1 fruit fly cellular context compared by ENCODE assay signal in genomic region chr3R:15803502-15804461, dm6.
A peak's percentile ranks its signal among the peaks of the same experiment; 100 is the strongest.
TF ChIP-seq lines count a peak whose summit lies in the region.

TSS of gene alpha-Man-IIb (plus strand) at chr3R:15804248.

TF ChIP-seq in whole organism, embryonic, 481 proteins besides CTCF, POLR2A, EP300 and RAD21 (continued from another document):
- TF ChIP-seq H2.0 (GFP tag; IDR thresholded peaks at IDR 0.05; lab: Robert Waterston, UW) (no peak), CG2889 (GFP tag; IDR thresholded peaks at IDR 0.05; lab: Robert Waterston, UW) (no peak), btn (GFP tag; optimal IDR thresholded peaks at IDR 0.05; lab: Kevin White, UChicago) (no peak), CG7556 (GFP tag; optimal IDR thresholded peaks at IDR 0.05; lab: Kevin White, UChicago) (peak; percentile 7), Lhr (GFP tag; optimal IDR thresholded peaks at IDR 0.05; lab: Kevin White, UChicago) (peak; percentile 69), tup (GFP tag; optimal IDR thresholded peaks at IDR 0.05; lab: Kevin White, UChicago) (peak; percentile 15), CG4617 (GFP tag; optimal IDR thresholded peaks at IDR 0.05; lab: Kevin White, UChicago; ENCODE audit: borderline replicate concordance) (peak; percentile 28), MBD-R2 (GFP tag; IDR thresholded peaks at IDR 0.05; lab: Robert Waterston, UW) (peak; percentile 43; the same call in 1 of the 2 replicates), CG33557 (GFP tag; optimal IDR thresholded peaks at IDR 0.05; lab: Kevin White, UChicago) (peak; percentile 12), CG10654 (GFP tag; optimal IDR thresholded peaks at IDR 0.05; lab: Kevin White, UChicago) (no peak), ttk (GFP tag; IDR thresholded peaks at IDR 0.05; lab: Robert Waterston, UW) (no peak), jumu (GFP tag; optimal IDR thresholded peaks at IDR 0.05; lab: Kevin White, UChicago) (no peak), CG9817 (tag; optimal IDR thresholded peaks at IDR 0.05; lab: Kevin White, UChicago) (no peak), Sry-δ (GFP tag; optimal IDR thresholded peaks at IDR 0.05; lab: Kevin White, UChicago) (peak; percentile 64), trem (tag; optimal IDR thresholded peaks at IDR 0.05; lab: Kevin White, UChicago) (peak; percentile 50), CG13296 (GFP tag; optimal IDR thresholded peaks at IDR 0.05; lab: Kevin White, UChicago) (no peak), prd (optimal IDR thresholded peaks at IDR 0.05; lab: Kevin White, UChicago) (no peak), prd (GFP tag; IDR thresholded peaks at IDR 0.05; lab: Robert Waterston, UW) (0 out of 3 replicates have a peak, but pooled peaks have one; percentile 5), slbo (GFP tag; IDR thresholded peaks at IDR 0.05; lab: Robert Waterston, UW) (peak; percentile 50; the same call in 1 of the 2 replicates), CG9215 (GFP tag; IDR thresholded peaks at IDR 0.05; lab: Robert Waterston, UW) (no peak), CG3838 (GFP tag; optimal IDR thresholded peaks at IDR 0.05; lab: Kevin White, UChicago) (no peak), HmgD (GFP tag; optimal IDR thresholded peaks at IDR 0.05; lab: Kevin White, UChicago) (no peak), Nf-YA (GFP tag; IDR thresholded peaks at IDR 0.05; lab: Robert Waterston, UW) (0 out of 2 replicates have a peak, but pooled peaks have one; percentile 6), BtbVII (GFP tag; optimal IDR thresholded peaks at IDR 0.05; lab: Kevin White, UChicago) (no peak), CG6683 (GFP tag; optimal IDR thresholded peaks at IDR 0.05; lab: Kevin White, UChicago) (no peak), org-1 (GFP tag; optimal IDR thresholded peaks at IDR 0.05; lab: Kevin White, UChicago) (no peak), Mad (GFP tag; optimal IDR thresholded peaks at IDR 0.05; lab: Kevin White, UChicago) (no peak), cg (GFP tag; optimal IDR thresholded peaks at IDR 0.05; lab: Kevin White, UChicago) (peak; percentile 70), CG17328 (GFP tag; IDR thresholded peaks at IDR 0.05; lab: Robert Waterston, UW) (no peak), CG14860 (GFP tag; IDR thresholded peaks at IDR 0.05; lab: Robert Waterston, UW; ENCODE audit: partially characterized antibody) (peak; percentile 62; the same call in 2 of the 3 replicates), CG14014 (GFP tag; IDR thresholded peaks at IDR 0.05; lab: Robert Waterston, UW) (no peak), CG13424 (tag; optimal IDR thresholded peaks at IDR 0.05; lab: Kevin White, UChicago) (no peak), NFAT (GFP tag; IDR thresholded peaks at IDR 0.05; lab: Robert Waterston, UW) (peak; percentile 24; the same call in 1 of the 2 replicates), grau (tag; optimal IDR thresholded peaks at IDR 0.05; lab: Kevin White, UChicago) (peak; percentile 21), Xbp1 (GFP tag; optimal IDR thresholded peaks at IDR 0.05; lab: Kevin White, UChicago) (peak; percentile 35), Dad (GFP tag; optimal IDR thresholded peaks at IDR 0.05; lab: Kevin White, UChicago) (no peak), aop (GFP tag; IDR thresholded peaks at IDR 0.05; lab: Robert Waterston, UW) (no peak), bigmax (GFP tag; optimal IDR thresholded peaks at IDR 0.05; lab: Kevin White, UChicago) (peak; percentile 28), CG11696 (GFP tag; IDR thresholded peaks at IDR 0.05; lab: Robert Waterston, UW) (no peak), Fer2 (tag; optimal IDR thresholded peaks at IDR 0.05; lab: Kevin White, UChicago) (no peak), inv (GFP tag; IDR thresholded peaks at IDR 0.05; lab: Robert Waterston, UW; ENCODE audit: partially characterized antibody) (peak; percentile 58), CG6765 (GFP tag; optimal IDR thresholded peaks at IDR 0.05; lab: Kevin White, UChicago) (peak; percentile 31), MTF-1 (GFP tag; optimal IDR thresholded peaks at IDR 0.05; lab: Kevin White, UChicago; ENCODE audit: borderline replicate concordance) (no peak), caup (GFP tag; optimal IDR thresholded peaks at IDR 0.05; lab: Kevin White, UChicago; ENCODE audit: severe bottlenecking) (no peak), CG34224 (GFP tag; IDR thresholded peaks at IDR 0.05; lab: Robert Waterston, UW; ENCODE audit: partially characterized antibody) (peak; percentile 92), gcm2 (GFP tag; optimal IDR thresholded peaks at IDR 0.05; lab: Kevin White, UChicago) (no peak), odd (GFP tag; optimal IDR thresholded peaks at IDR 0.05; lab: Kevin White, UChicago) (no peak), CG11504 (tag; optimal IDR thresholded peaks at IDR 0.05; lab: Kevin White, UChicago) (no peak), CG2129 (GFP tag; IDR thresholded peaks at IDR 0.05; lab: Robert Waterston, UW; ENCODE audit: partially characterized antibody) (peak; percentile 58; the same call in 1 of the 2 replicates), crp (GFP tag; optimal IDR thresholded peaks at IDR 0.05; lab: Kevin White, UChicago) (peak in 1 of 2 experiments; percentile 71), danr (GFP tag; IDR thresholded peaks at IDR 0.05; lab: Robert Waterston, UW) (no peak), Fer3 (tag; optimal IDR thresholded peaks at IDR 0.05; lab: Kevin White, UChicago) (no peak), nerfin-2 (GFP tag; IDR thresholded peaks at IDR 0.05; lab: Robert Waterston, UW; ENCODE audit: partially characterized antibody) (peak; percentile 69), hth (optimal IDR thresholded peaks at IDR 0.05; lab: Kevin White, UChicago) (no peak), CG3407 (GFP tag; optimal IDR thresholded peaks at IDR 0.05; lab: Kevin White, UChicago) (no peak), CG13775 (GFP tag; optimal IDR thresholded peaks at IDR 0.05; lab: Kevin White, UChicago) (peak; percentile 8), Sox102F (GFP tag; optimal IDR thresholded peaks at IDR 0.05; lab: Kevin White, UChicago) (no peak), hb (GFP tag; IDR thresholded peaks at IDR 0.05; lab: Robert Waterston, UW; ENCODE audit: partially characterized antibody) (peak; percentile 71; the same call in 2 of the 3 replicates), bcd (GFP tag; optimal IDR thresholded peaks at IDR 0.05; lab: Kevin White, UChicago) (no peak), CG5180 (GFP tag; optimal IDR thresholded peaks at IDR 0.05; lab: Kevin White, UChicago) (no peak), jing (GFP tag; optimal IDR thresholded peaks at IDR 0.05; lab: Kevin White, UChicago) (no peak), tx (GFP tag; optimal IDR thresholded peaks at IDR 0.05; lab: Kevin White, UChicago) (no peak), br (optimal IDR thresholded peaks at IDR 0.05; lab: Kevin White, UChicago) (no peak), CG4424 (GFP tag; optimal IDR thresholded peaks at IDR 0.05; lab: Kevin White, UChicago) (no peak), cato (GFP tag; optimal IDR thresholded peaks at IDR 0.05; lab: Kevin White, UChicago; ENCODE audit: borderline replicate concordance) (no peak), sens (GFP tag; lab: Kevin White, UChicago) (peak; percentile 81), bowl (GFP tag; IDR thresholded peaks at IDR 0.05; lab: Robert Waterston, UW) (no peak), Med (GFP tag; lab: Kevin White, UChicago) (peak; percentile 88), eve (GFP tag; optimal IDR thresholded peaks at IDR 0.05; lab: Kevin White, UChicago) (no peak), schlank (tag; optimal IDR thresholded peaks at IDR 0.05; lab: Kevin White, UChicago) (no peak), CG34422 (GFP tag; IDR thresholded peaks at IDR 0.05; lab: Robert Waterston, UW) (peak; percentile 84; the same call in 1 of the 3 replicates), Xrp1 (GFP tag; IDR thresholded peaks at IDR 0.05; lab: Robert Waterston, UW) (peak; percentile 19; the same call in 1 of the 2 replicates), PHDP (tag; optimal IDR thresholded peaks at IDR 0.05; lab: Kevin White, UChicago) (no peak), CG15514 (GFP tag; optimal IDR thresholded peaks at IDR 0.05; lab: Kevin White, UChicago) (peak; percentile 62), NK7.1 (GFP tag; optimal IDR thresholded peaks at IDR 0.05; lab: Kevin White, UChicago) (no peak), CG10565 (GFP tag; optimal IDR thresholded peaks at IDR 0.05; lab: Kevin White, UChicago) (no peak), CG2678 (tag; optimal IDR thresholded peaks at IDR 0.05; lab: Kevin White, UChicago) (no peak), Adf1 (GFP tag; IDR thresholded peaks at IDR 0.05; lab: Robert Waterston, UW) (no peak), stc (GFP tag; IDR thresholded peaks at IDR 0.05; lab: Robert Waterston, UW) (peak; percentile 45; the same call in 1 of the 2 replicates), CG8478 (optimal IDR thresholded peaks at IDR 0.05; lab: Kevin White, UChicago) (no peak), dimm (GFP tag; IDR thresholded peaks at IDR 0.05; lab: Robert Waterston, UW) (no peak), HHEX (GFP tag; optimal IDR thresholded peaks at IDR 0.05; lab: Kevin White, UChicago) (peak; percentile 13), CG17829 (tag; optimal IDR thresholded peaks at IDR 0.05; lab: Kevin White, UChicago) (peak; percentile 18), ind (GFP tag; optimal IDR thresholded peaks at IDR 0.05; lab: Kevin White, UChicago) (no peak), YL-1 (GFP tag; optimal IDR thresholded peaks at IDR 0.05; lab: Kevin White, UChicago) (peak; percentile 4), CG3163 (GFP tag; optimal IDR thresholded peaks at IDR 0.05; lab: Kevin White, UChicago) (no peak), CG13624 (GFP tag; optimal IDR thresholded peaks at IDR 0.05; lab: Kevin White, UChicago) (peak; percentile 0), unc-4 (GFP tag; IDR thresholded peaks at IDR 0.05; lab: Robert Waterston, UW; ENCODE audit: partially characterized antibody) (peak; percentile 88), CG8290 (GFP tag; optimal IDR thresholded peaks at IDR 0.05; lab: Kevin White, UChicago) (no peak), CG8290 (tag; optimal IDR thresholded peaks at IDR 0.05; lab: Kevin White, UChicago) (no peak), CG14441 (GFP tag; IDR thresholded peaks at IDR 0.05; lab: Robert Waterston, UW) (peak; percentile 41; the same call in 1 of the 2 replicates), dpn (GFP tag; optimal IDR thresholded peaks at IDR 0.05; lab: Kevin White, UChicago) (no peak), dati (GFP tag; IDR thresholded peaks at IDR 0.05; lab: Robert Waterston, UW) (no peak), CG9876 (GFP tag; optimal IDR thresholded peaks at IDR 0.05; lab: Kevin White, UChicago) (no peak), Pdp1 (GFP tag; optimal IDR thresholded peaks at IDR 0.05; lab: Kevin White, UChicago) (peak; percentile 22), unpg (GFP tag; optimal IDR thresholded peaks at IDR 0.05; lab: Kevin White, UChicago) (no peak), Jarid2 (GFP tag; optimal IDR thresholded peaks at IDR 0.05; lab: Kevin White, UChicago) (peak; percentile 95), lab (GFP tag; optimal IDR thresholded peaks at IDR 0.05; lab: Kevin White, UChicago) (no peak), Side (GFP tag; optimal IDR thresholded peaks at IDR 0.05; lab: Kevin White, UChicago) (no peak), tap (tag; optimal IDR thresholded peaks at IDR 0.05; lab: Kevin White, UChicago) (no peak), CG12104 (GFP tag; optimal IDR thresholded peaks at IDR 0.05; lab: Kevin White, UChicago) (no peak), CG3847 (GFP tag; IDR thresholded peaks at IDR 0.05; lab: Robert Waterston, UW) (no peak), nerfin-1 (tag; optimal IDR thresholded peaks at IDR 0.05; lab: Kevin White, UChicago) (peak; percentile 36), CG32772 (GFP tag; IDR thresholded peaks at IDR 0.05; lab: Robert Waterston, UW) (no peak), Sin3A (optimal IDR thresholded peaks at IDR 0.05; lab: Kevin White, UChicago) (no peak), dan (GFP tag; IDR thresholded peaks at IDR 0.05; lab: Robert Waterston, UW) (no peak), Hr78 (GFP tag; optimal IDR thresholded peaks at IDR 0.05; lab: Kevin White, UChicago) (no peak), Six4 (GFP tag; optimal IDR thresholded peaks at IDR 0.05; lab: Kevin White, UChicago) (no peak), chn (GFP tag; optimal IDR thresholded peaks at IDR 0.05; lab: Kevin White, UChicago) (no peak), CG2712 (tag; optimal IDR thresholded peaks at IDR 0.05; lab: Kevin White, UChicago) (peak; percentile 8), HLH54F (GFP tag; optimal IDR thresholded peaks at IDR 0.05; lab: Kevin White, UChicago) (no peak), Eip74EF (GFP tag; optimal IDR thresholded peaks at IDR 0.05; lab: Kevin White, UChicago) (no peak), CG10147 (GFP tag; optimal IDR thresholded peaks at IDR 0.05; lab: Kevin White, UChicago) (no peak), CG15479 (GFP tag; optimal IDR thresholded peaks at IDR 0.05; lab: Kevin White, UChicago) (no peak), zf30C (GFP tag; optimal IDR thresholded peaks at IDR 0.05; lab: Kevin White, UChicago) (no peak), gro (GFP tag; optimal IDR thresholded peaks at IDR 0.05; lab: Kevin White, UChicago) (no peak), fd64A (GFP tag; optimal IDR thresholded peaks at IDR 0.05; lab: Kevin White, UChicago) (peak; percentile 52), ase (GFP tag; IDR thresholded peaks at IDR 0.05; lab: Robert Waterston, UW) (no peak), slou (GFP tag; optimal IDR thresholded peaks at IDR 0.05; lab: Kevin White, UChicago) (no peak), phol (tag; optimal IDR thresholded peaks at IDR 0.05; lab: Kevin White, UChicago) (peak; percentile 44), z (GFP tag; IDR thresholded peaks at IDR 0.05; lab: Robert Waterston, UW) (no peak), CG7987 (GFP tag; optimal IDR thresholded peaks at IDR 0.05; lab: Kevin White, UChicago) (peak; percentile 34), CG10274 (GFP tag; optimal IDR thresholded peaks at IDR 0.05; lab: Kevin White, UChicago) (no peak), CG1832 (GFP tag; optimal IDR thresholded peaks at IDR 0.05; lab: Kevin White, UChicago) (no peak), CG32767 (GFP tag; IDR thresholded peaks at IDR 0.05; lab: Robert Waterston, UW) (0 out of 2 replicates have a peak, but pooled peaks have one; percentile 12), p53 (GFP tag; optimal IDR thresholded peaks at IDR 0.05; lab: Kevin White, UChicago) (no peak), CG3995 (GFP tag; optimal IDR thresholded peaks at IDR 0.05; lab: Kevin White, UChicago) (peak; percentile 94), ATbp (GFP tag; optimal IDR thresholded peaks at IDR 0.05; lab: Kevin White, UChicago) (no peak), zen2 (GFP tag; IDR thresholded peaks at IDR 0.05; lab: Robert Waterston, UW; ENCODE audit: partially characterized antibody) (peak; percentile 80; the same call in 2 of the 3 replicates), rib (GFP tag; IDR thresholded peaks at IDR 0.05; lab: Robert Waterston, UW) (no peak)
TF ChIP-seq in whole organism, embryonic: peak in this region for 161.
